Fruit fly (Drosophila melanogaster): Measurements from ENCODE around the gene CG33108.

Gene CG33108

DNA sequence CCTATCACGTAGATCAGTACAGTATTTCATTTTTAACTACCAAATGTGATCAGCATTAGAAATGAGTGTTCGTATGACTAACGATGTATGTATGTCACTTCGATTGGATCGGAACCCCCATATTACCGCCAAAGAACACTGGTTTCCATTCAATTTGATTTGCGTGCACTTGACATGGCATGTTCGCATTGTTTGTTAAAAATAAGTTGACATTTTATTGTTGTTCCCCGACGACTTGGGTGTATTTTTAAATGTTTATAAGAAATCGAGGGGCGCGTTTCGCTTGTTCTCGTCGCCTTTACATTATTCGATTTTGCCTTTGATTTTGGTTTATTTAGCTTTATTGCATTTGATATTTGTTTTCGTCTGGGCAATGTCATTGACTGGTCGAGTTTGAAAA, 20.0 kb downstream of the CG33108 start:
- TF ChIP-seq OdsH (GFP tag; optimal IDR thresholded peaks at IDR 0.05) (no peak), rgr (GFP tag; optimal IDR thresholded peaks at IDR 0.05) (peak; percentile 7), Rel (GFP tag; optimal IDR thresholded peaks at IDR 0.05) (no peak), Rel (tag; optimal IDR thresholded peaks at IDR 0.05) (peak; percentile 94), sv (GFP tag; optimal IDR thresholded peaks at IDR 0.05) (no peak), h (GFP tag; optimal IDR thresholded peaks at IDR 0.05) (no peak)

DNA sequence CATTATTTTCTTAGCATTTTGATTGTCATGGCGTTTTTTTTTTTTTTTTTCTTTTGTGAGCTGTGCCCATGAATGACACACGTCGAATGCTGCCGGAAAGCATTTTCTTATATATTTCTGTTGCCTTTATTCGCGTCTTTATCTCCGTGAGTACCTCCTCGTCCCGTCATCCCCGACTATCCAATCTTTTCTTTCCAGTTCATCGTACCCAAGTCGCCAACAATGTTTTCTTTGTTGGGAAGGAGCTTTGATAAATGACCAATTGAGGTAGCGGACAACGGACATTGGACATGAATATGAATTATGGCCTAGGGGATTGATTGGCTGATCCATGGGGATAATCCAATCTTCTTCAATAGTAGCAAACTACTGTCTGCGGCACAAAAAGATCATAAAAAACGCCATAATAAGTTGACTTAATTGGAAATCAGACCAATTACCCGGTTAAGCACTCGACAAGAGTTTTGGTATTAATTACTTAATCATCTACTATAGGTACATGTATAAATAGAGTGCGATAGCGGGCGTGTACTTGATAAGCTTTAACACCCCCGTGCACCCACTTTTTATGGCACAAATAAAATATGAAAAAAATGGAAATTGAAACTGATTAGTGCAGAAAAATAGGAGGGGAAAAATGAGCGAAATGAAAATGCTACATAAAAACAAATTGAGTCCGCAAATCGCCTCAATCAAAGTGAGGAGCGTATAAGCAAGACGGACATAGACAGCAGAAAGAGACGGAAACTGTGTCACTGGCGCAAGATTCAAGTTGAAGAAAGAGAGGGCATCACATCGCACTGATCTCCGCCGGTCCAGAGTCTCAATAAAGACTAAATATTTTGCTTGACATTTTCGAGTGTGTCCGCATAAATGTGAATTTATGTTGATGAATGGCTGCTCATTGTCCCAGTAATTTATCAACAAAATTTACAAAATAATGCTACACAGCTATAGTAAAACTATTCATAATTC, 20.8 kb downstream of the CG33108 start:
- TF ChIP-seq N (GFP tag; optimal IDR thresholded peaks at IDR 0.05) (no peak), h (GFP tag; optimal IDR thresholded peaks at IDR 0.05) (peak; percentile 40), OdsH (GFP tag; optimal IDR thresholded peaks at IDR 0.05) (peak; percentile 21), ey (GFP tag; optimal IDR thresholded peaks at IDR 0.05) (peak; percentile 8), dmrt93B (GFP tag; optimal IDR thresholded peaks at IDR 0.05) (no peak)

DNA sequence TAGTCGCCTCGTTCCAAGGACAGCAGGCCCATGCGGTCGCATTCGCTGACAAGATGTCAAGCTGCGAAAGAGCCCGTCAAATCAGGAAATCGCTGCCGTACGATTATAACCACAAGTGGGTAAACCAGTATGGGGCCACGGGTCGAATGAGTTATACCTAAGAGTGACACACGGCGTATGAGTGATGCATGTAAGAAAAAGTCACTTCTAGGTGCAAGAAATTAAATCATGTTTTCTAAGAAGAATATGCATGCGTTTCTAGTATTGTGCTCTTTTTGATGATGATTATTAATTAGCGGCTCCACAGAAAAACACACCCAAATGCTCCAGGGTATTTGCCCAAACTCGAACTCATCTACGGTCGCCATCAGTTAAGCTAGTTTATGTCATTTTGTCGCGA, 22.2 kb downstream of the CG33108 start:
- no peak for TF ChIP-seq sage (GFP tag; optimal IDR thresholded peaks at IDR 0.05)
- no peak for TF ChIP-seq rgr (GFP tag; optimal IDR thresholded peaks at IDR 0.05)
- no peak for TF ChIP-seq Hnf4 (GFP tag; optimal IDR thresholded peaks at IDR 0.05)
- TF ChIP-seq woc (GFP tag; optimal IDR thresholded peaks at IDR 0.05), result no peak
- TF ChIP-seq Hr83 (GFP tag; optimal IDR thresholded peaks at IDR 0.05; ENCODE audit: poor library complexity, severe bottlenecking), result no peak

DNA sequence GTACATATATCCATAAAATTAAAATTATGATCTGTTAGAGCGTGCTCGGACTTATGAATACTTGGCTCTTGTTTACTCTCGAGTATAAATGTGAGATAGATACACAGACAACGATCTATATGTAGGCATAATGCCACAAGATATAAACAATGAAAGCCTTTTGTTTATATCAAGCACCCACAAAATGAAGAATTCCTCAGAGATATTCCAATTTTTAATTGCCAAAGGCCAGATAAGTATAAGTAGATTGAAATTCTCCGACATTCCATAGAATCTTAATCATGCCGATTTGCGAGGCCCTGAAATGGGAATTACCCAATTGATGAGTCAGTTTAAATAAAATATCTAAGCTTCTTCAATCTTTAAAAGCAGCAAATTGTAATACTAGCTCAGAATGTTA, 26.4 kb downstream of the CG33108 start:
- TF ChIP-seq Hr83 (GFP tag; optimal IDR thresholded peaks at IDR 0.05; ENCODE audit: poor library complexity, severe bottlenecking), result no peak
- TF ChIP-seq Jra (GFP tag; optimal IDR thresholded peaks at IDR 0.05), result no peak
- TF ChIP-seq Vsx2 (GFP tag; optimal IDR thresholded peaks at IDR 0.05; ENCODE audit: partially characterized antibody), result no peak
- no peak for TF ChIP-seq CG9705 (GFP tag; optimal IDR thresholded peaks at IDR 0.05)
- TF ChIP-seq CG32264 (GFP tag; optimal IDR thresholded peaks at IDR 0.05), result no peak
- no peak for TF ChIP-seq ey (GFP tag; optimal IDR thresholded peaks at IDR 0.05)

DNA sequence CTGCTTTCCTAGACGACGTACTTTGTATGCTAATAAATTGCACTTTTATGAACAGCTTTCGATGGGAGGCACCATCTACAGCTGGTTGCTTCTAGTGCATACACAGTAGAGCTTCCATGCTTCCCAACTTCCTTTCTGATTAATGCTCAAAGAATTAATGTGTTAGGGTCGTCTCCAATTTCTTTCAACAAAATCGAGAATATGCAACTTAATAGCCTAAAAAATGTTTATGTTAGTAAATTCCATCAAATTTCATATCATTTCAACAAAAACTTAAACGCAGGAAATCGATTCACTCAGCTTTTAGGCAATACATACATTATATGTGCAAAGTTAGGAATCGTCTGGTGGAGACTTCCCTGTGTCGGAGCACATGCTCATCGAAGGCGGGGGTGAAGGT, 28.7 kb downstream of the CG33108 start:
- TF ChIP-seq Dif (GFP tag; optimal IDR thresholded peaks at IDR 0.05; ENCODE audit: partially characterized antibody), result no peak
- no peak for TF ChIP-seq Jra (GFP tag; optimal IDR thresholded peaks at IDR 0.05)
- no peak for TF ChIP-seq pan (optimal IDR thresholded peaks at IDR 0.05)
- no peak for TF ChIP-seq dl (GFP tag; optimal IDR thresholded peaks at IDR 0.05; ENCODE audit: insufficient read depth in 1 of 2, partially characterized antibody in 2 of 2)
- TF ChIP-seq sv (GFP tag; optimal IDR thresholded peaks at IDR 0.05), result no peak
- TF ChIP-seq OdsH (GFP tag; optimal IDR thresholded peaks at IDR 0.05), result no peak
- TF ChIP-seq Rel (GFP tag; optimal IDR thresholded peaks at IDR 0.05), result no peak
- TF ChIP-seq Rel (tag; optimal IDR thresholded peaks at IDR 0.05), result no peak
- TF ChIP-seq jim (GFP tag; optimal IDR thresholded peaks at IDR 0.05), result no peak
- TF ChIP-seq rgr (GFP tag; optimal IDR thresholded peaks at IDR 0.05), result no peak
- no peak for TF ChIP-seq CG32264 (GFP tag; optimal IDR thresholded peaks at IDR 0.05)
- no peak for TF ChIP-seq tai (GFP tag; optimal IDR thresholded peaks at IDR 0.05)
- no peak for TF ChIP-seq sage (GFP tag; optimal IDR thresholded peaks at IDR 0.05)
- no peak for TF ChIP-seq lola (GFP tag; optimal IDR thresholded peaks at IDR 0.05)
- TF ChIP-seq Vsx2 (GFP tag; optimal IDR thresholded peaks at IDR 0.05; ENCODE audit: partially characterized antibody), result no peak
- no peak for TF ChIP-seq GATAd (GFP tag; optimal IDR thresholded peaks at IDR 0.05)

DNA sequence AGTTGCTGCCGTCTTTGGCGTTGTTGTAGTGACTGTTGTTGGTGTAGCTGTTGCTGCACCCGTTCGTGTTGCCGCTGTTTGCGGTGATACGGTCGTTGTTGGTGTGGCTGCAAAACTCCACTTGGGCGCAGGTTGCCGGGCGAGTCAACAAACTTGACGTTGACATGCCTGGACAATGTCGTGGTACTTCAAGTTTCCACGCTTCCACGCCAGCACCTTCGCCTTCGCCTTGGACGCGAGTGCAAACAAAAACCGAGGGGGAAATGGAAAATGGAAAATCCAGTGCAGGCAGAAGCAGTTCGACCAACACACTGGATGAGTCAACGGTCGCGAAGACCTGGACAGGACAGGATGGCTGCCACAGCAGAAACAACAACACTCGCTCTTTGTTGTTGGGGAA, 29.2 kb downstream of the CG33108 start:
- TF ChIP-seq psq (GFP tag; optimal IDR thresholded peaks at IDR 0.05) (no peak), rgr (GFP tag; optimal IDR thresholded peaks at IDR 0.05) (no peak), HLH106 (tag; optimal IDR thresholded peaks at IDR 0.05) (no peak), sv (GFP tag; optimal IDR thresholded peaks at IDR 0.05) (no peak), brk (GFP tag; optimal IDR thresholded peaks at IDR 0.05) (no peak), dl (GFP tag; optimal IDR thresholded peaks at IDR 0.05; ENCODE audit: insufficient read depth in 1 of 2, partially characterized antibody in 2 of 2) (no peak), sage (GFP tag; optimal IDR thresholded peaks at IDR 0.05) (no peak), woc (GFP tag; optimal IDR thresholded peaks at IDR 0.05) (no peak), ey (GFP tag; optimal IDR thresholded peaks at IDR 0.05) (no peak), Sp1 (GFP tag; optimal IDR thresholded peaks at IDR 0.05) (no peak), CG32264 (GFP tag; optimal IDR thresholded peaks at IDR 0.05) (no peak), Hr78 (GFP tag; optimal IDR thresholded peaks at IDR 0.05) (no peak), dsf (GFP tag; optimal IDR thresholded peaks at IDR 0.05; ENCODE audit: borderline replicate concordance) (no peak), OdsH (GFP tag; optimal IDR thresholded peaks at IDR 0.05) (no peak), dmrt93B (GFP tag; optimal IDR thresholded peaks at IDR 0.05) (no peak), Myc (optimal IDR thresholded peaks at IDR 0.05) (no peak), N (GFP tag; optimal IDR thresholded peaks at IDR 0.05) (no peak), Vsx2 (GFP tag; optimal IDR thresholded peaks at IDR 0.05; ENCODE audit: partially characterized antibody) (no peak)
